Fruit fly (Drosophila melanogaster): ENCODE results near the gene CG33509.

CG33509 gene

dm6 chr2L:21089075-21089474 lies 2.8 kb upstream of the CG33509 start, which contains the start of gene CG9259:
CG9259 (plus strand) TSS chr2L:21089375.
- no peak for TF ChIP-seq toe (GFP tag; optimal IDR thresholded peaks at IDR 0.05)
- TF ChIP-seq CG14711 (tag; optimal IDR thresholded peaks at IDR 0.05) = no peak
- TF ChIP-seq cic (GFP tag; optimal IDR thresholded peaks at IDR 0.05) = no peak
- TF ChIP-seq ovo (GFP tag; optimal IDR thresholded peaks at IDR 0.05) = no peak
- no peak for TF ChIP-seq bab1 (GFP tag; optimal IDR thresholded peaks at IDR 0.05)
- no peak for TF ChIP-seq Mnt (GFP tag; optimal IDR thresholded peaks at IDR 0.05)
- TF ChIP-seq CG33017 (tag; optimal IDR thresholded peaks at IDR 0.05) = no peak
- TF ChIP-seq kay (GFP tag; ENCODE audit: borderline replicate concordance) = no peak
- no peak for TF ChIP-seq pad (GFP tag; optimal IDR thresholded peaks at IDR 0.05)
- TF ChIP-seq Crg-1 (GFP tag; optimal IDR thresholded peaks at IDR 0.05) = no peak
- TF ChIP-seq Hr96 (GFP tag; optimal IDR thresholded peaks at IDR 0.05) = no peak
- no peak for TF ChIP-seq CG12768 (GFP tag; optimal IDR thresholded peaks at IDR 0.05)
- TF ChIP-seq cnc (optimal IDR thresholded peaks at IDR 0.05) = no peak
- TF ChIP-seq CG1620 (GFP tag; optimal IDR thresholded peaks at IDR 0.05) = no peak
- no peak for TF ChIP-seq CG11617 (GFP tag; optimal IDR thresholded peaks at IDR 0.05)
- no peak for TF ChIP-seq CG5204 (GFP tag; optimal IDR thresholded peaks at IDR 0.05)
- TF ChIP-seq tj (GFP tag; optimal IDR thresholded peaks at IDR 0.05) = no peak
- TF ChIP-seq Clk (GFP tag; optimal IDR thresholded peaks at IDR 0.05) = no peak
- TF ChIP-seq CG7101 (tag; optimal IDR thresholded peaks at IDR 0.05) = no peak
- no peak for TF ChIP-seq CG7045 (GFP tag; optimal IDR thresholded peaks at IDR 0.05)

- TF ChIP-seq bab1 (GFP tag; optimal IDR thresholded peaks at IDR 0.05) (no peak), kay (GFP tag; ENCODE audit: borderline replicate concordance) (peak; percentile 15)
Measured at dm6 chr2L:21088651-21089050, 2.3 kb upstream of the CG33509 start, which contains the start of gene ppk13. ppk13 (minus strand) TSS chr2L:21088751.

dm6 chr2L:21084268-21084667 lies 2.0 kb downstream of the CG33509 start, which contains the start of gene CG33510:
CG33510 (minus strand) TSS chr2L:21084326.
- peak; percentile 6 for TF ChIP-seq CG14711 (tag; optimal IDR thresholded peaks at IDR 0.05)
- TF ChIP-seq cic (GFP tag; optimal IDR thresholded peaks at IDR 0.05) = peak; percentile 8
- TF ChIP-seq CG11617 (GFP tag; optimal IDR thresholded peaks at IDR 0.05) = peak; percentile 24
- no peak for TF ChIP-seq CG33017 (tag; optimal IDR thresholded peaks at IDR 0.05)

- TF ChIP-seq CG7101 (tag; optimal IDR thresholded peaks at IDR 0.05) (no peak), cic (GFP tag; optimal IDR thresholded peaks at IDR 0.05) (peak; percentile 79)
Measured at dm6 chr2L:21082444-21083201, 3.7 kb downstream of the CG33509 start, which contains the start of gene CG33511. CG33511 (minus strand) TSS chr2L:21082494.

DNA sequence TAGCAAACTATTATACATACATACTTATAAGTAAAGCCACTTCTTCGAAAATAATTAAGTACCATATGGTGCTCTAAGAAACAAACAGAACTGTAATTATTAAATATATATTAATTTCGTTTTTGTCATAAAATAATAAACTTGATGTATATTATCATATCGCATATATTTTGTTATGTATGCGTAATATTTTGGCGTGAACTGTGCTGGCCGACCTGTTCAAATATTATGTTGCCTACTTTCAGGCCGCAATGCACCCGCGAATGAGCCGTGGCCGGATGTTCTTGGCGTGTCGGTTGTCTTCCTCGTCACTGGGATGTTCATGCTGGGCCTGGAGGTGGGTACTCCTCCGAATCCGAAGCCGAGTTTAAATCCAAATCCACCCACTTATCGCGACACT lies 8.5 kb downstream of the CG33509 start:
- TF ChIP-seq CG1620 (GFP tag; optimal IDR thresholded peaks at IDR 0.05) (no peak), CG7101 (tag; optimal IDR thresholded peaks at IDR 0.05) (no peak), cnc (optimal IDR thresholded peaks at IDR 0.05) (no peak), CG7045 (GFP tag; optimal IDR thresholded peaks at IDR 0.05) (no peak), CG11617 (GFP tag; optimal IDR thresholded peaks at IDR 0.05) (no peak), CG33017 (tag; optimal IDR thresholded peaks at IDR 0.05) (no peak), CG14711 (tag; optimal IDR thresholded peaks at IDR 0.05) (no peak), pad (GFP tag; optimal IDR thresholded peaks at IDR 0.05) (no peak), cic (GFP tag; optimal IDR thresholded peaks at IDR 0.05) (no peak), kay (GFP tag; ENCODE audit: borderline replicate concordance) (no peak), CG12768 (GFP tag; optimal IDR thresholded peaks at IDR 0.05) (no peak), bab1 (GFP tag; optimal IDR thresholded peaks at IDR 0.05) (no peak)

dm6 chr2L:21075105-21075504 lies 11.2 kb downstream of the CG33509 start, which contains the start of gene tadr:
tadr (plus strand) TSS chr2L:21075405.
- TF ChIP-seq Hr96 (GFP tag; optimal IDR thresholded peaks at IDR 0.05) (no peak), CG1620 (GFP tag; optimal IDR thresholded peaks at IDR 0.05) (no peak), Mnt (GFP tag; optimal IDR thresholded peaks at IDR 0.05) (no peak), CG11617 (GFP tag; optimal IDR thresholded peaks at IDR 0.05) (no peak)

DNA sequence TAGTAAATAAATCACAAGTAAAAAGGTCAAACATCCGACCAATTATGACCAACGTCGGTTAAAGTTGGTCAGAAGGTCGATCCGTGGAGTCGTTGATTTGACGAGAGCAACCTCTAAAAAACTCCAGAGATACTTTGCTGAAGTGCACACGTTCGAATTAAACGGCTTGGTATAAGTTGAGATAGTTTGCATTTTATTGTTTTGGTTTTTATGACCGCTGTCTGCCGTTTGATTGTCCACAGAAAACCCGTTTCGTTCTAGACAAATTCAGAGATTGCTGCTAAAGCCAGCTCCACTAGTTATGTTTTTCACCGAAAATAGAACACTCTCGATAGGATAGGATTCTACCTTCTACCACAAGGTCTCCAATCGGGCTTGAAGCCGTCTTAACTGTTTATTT lies 12.5 kb downstream of the CG33509 start:
- no peak for TF ChIP-seq bab1 (GFP tag; optimal IDR thresholded peaks at IDR 0.05)
- TF ChIP-seq CG11617 (GFP tag; optimal IDR thresholded peaks at IDR 0.05) = no peak
- TF ChIP-seq cnc (optimal IDR thresholded peaks at IDR 0.05) = no peak
- TF ChIP-seq CG12768 (GFP tag; optimal IDR thresholded peaks at IDR 0.05) = no peak
- no peak for TF ChIP-seq CG5204 (GFP tag; optimal IDR thresholded peaks at IDR 0.05)
- no peak for TF ChIP-seq CG7101 (tag; optimal IDR thresholded peaks at IDR 0.05)
- no peak for TF ChIP-seq tj (GFP tag; optimal IDR thresholded peaks at IDR 0.05)

DNA sequence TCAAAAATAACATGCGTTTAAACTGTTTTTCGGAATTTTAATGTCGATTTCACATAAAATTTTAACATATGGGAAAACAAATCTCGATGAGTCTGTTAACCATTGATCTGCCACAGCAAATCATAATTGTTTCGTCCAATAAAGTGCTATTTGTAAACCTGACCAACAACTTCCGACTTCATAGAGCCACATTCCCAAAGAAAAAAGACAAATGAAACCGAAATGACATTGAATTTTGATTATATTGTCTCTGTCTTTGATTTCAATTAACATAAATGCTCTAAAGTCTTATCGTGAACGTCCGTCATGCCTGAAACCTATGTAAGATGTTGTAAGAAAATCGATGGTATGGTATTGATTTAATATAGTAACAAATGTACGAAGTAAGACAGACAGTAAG lies 13.0 kb downstream of the CG33509 start:
- TF ChIP-seq CG7045 (GFP tag; optimal IDR thresholded peaks at IDR 0.05) (no peak), Clk (GFP tag; optimal IDR thresholded peaks at IDR 0.05) (no peak), cnc (optimal IDR thresholded peaks at IDR 0.05) (no peak)

Measured in whole organism, adult.